Worm (Caenorhabditis elegans) whole organism, young adult: ENCODE data around the gene C09B9.1.

ENCODE experiments used
- K12H6.12 ChIP-seq: fragments of 200-800 bp; sonication (Bioruptor generic); optimal IDR thresholded peaks from 2 replicates; lab custom pipeline; 2018; ENCODE audit warnings: mild to moderate bottlenecking, missing genetic modification characterization, missing compliant biosample characterization
- Y67H2A.10 ChIP-seq: fragments of 200-800 bp; sonication (Bioruptor generic); conservative IDR thresholded peaks from 2 replicates; pipeline ENCODE4 v1.3.6; 2022; ENCODE audit warnings: missing genetic modification reagents, missing genetic modification characterization, missing compliant biosample characterization
- ceh-91 ChIP-seq: fragments of 200-800 bp; sonication (Bioruptor generic); IDR thresholded peaks from 2 replicates; pipeline ENCODE4 v1.3.6; 2022; ENCODE audit warnings: missing genetic modification reagents, missing genetic modification characterization, missing compliant biosample characterization
- dpl-1 ChIP-seq: fragments of 150-350 bp; optimal IDR thresholded peaks from 2 replicates; lab custom pipeline; 2014; ENCODE audit warnings: missing biosample characterization, missing genetic modification reagents, missing genetic modification characterization
- efl-1 ChIP-seq: fragments of 150-350 bp; optimal IDR thresholded peaks from 2 replicates; lab custom pipeline; 2014; ENCODE audit warnings: missing biosample characterization, missing genetic modification reagents, missing genetic modification characterization
- hmg-1.2 ChIP-seq: fragments of 200-800 bp; sonication (Bioruptor generic); IDR thresholded peaks from 2 replicates; pipeline ENCODE4 v1.3.6; 2022; ENCODE audit warnings: missing genetic modification reagents, missing genetic modification characterization, missing compliant biosample characterization
- lin-40 ChIP-seq: sonication (generic microtip); optimal IDR thresholded peaks from 2 replicates; lab custom pipeline; 2016; ENCODE audit warnings: missing genetic modification characterization, mild to moderate bottlenecking, missing compliant biosample characterization, missing genotype, missing genetic modification reagents
- lir-1 ChIP-seq: fragments of 200-800 bp; sonication (Bioruptor generic); conservative IDR thresholded peaks from 2 replicates; pipeline ENCODE4 v1.3.6; 2022; ENCODE audit warnings: missing genetic modification reagents, missing genetic modification characterization, missing compliant biosample characterization
- madf-8 ChIP-seq: fragments of 200-800 bp; sonication (Bioruptor generic); conservative IDR thresholded peaks from 2 replicates; pipeline ENCODE4 v1.3.6; 2022; ENCODE audit warnings: missing genetic modification reagents, missing genetic modification characterization, missing compliant biosample characterization
- mel-28 ChIP-seq: sonication (generic microtip); optimal IDR thresholded peaks from 2 replicates; lab custom pipeline; 2016; ENCODE audit warnings: borderline replicate concordance, mild to moderate bottlenecking, missing genetic modification characterization, missing compliant biosample characterization
- nfya-1 ChIP-seq: sonication (generic microtip); optimal IDR thresholded peaks from 2 replicates; lab custom pipeline; 2017; ENCODE audit warnings: antibody characterized with exemption, missing compliant biosample characterization, missing genetic modification characterization, borderline replicate concordance; ENCODE audit not compliant: insufficient read depth
- tlf-1 ChIP-seq: fragments of 200-800 bp; sonication (Bioruptor generic); optimal IDR thresholded peaks from 2 replicates; lab custom pipeline; 2018; ENCODE audit warnings: mild to moderate bottlenecking, missing genetic modification characterization, missing compliant biosample characterization
- unc-130 ChIP-seq: sonication (generic microtip); optimal IDR thresholded peaks from 2 replicates; lab custom pipeline; 2016; ENCODE audit warnings: missing genetic modification reagents, missing genetic modification characterization, missing compliant biosample characterization
- ztf-22 ChIP-seq: fragments of 200-800 bp; sonication (Bioruptor generic); optimal IDR thresholded peaks from 2 replicates; lab custom pipeline; 2018; ENCODE audit warnings: mild to moderate bottlenecking, missing genetic modification characterization, moderate library complexity, missing compliant biosample characterization

ce11 chrIV:5088814-5089322, 51.3 kb downstream of the C09B9.1 start, which contains the start of gene ivd-1:
- TF ChIP-seq unc-130 (GFP tag; lab: Kevin White, UChicago) = no peak
- no peak for TF ChIP-seq Y67H2A.10 (GFP tag; lab: Robert Waterston, UW)
- no peak for TF ChIP-seq tlf-1 (GFP tag; lab: Kevin White, UChicago)
- no peak for TF ChIP-seq K12H6.12 (tag; lab: Kevin White, UChicago)
- no peak for TF ChIP-seq ztf-22 (GFP tag; lab: Kevin White, UChicago)
- no peak for TF ChIP-seq lin-40
- no peak for TF ChIP-seq efl-1 (GFP tag; lab: Kevin White, UChicago)
- no peak for TF ChIP-seq ceh-91 (GFP tag; lab: Robert Waterston, UW)
- no peak for TF ChIP-seq nfya-1 (tag; lab: Kevin White, UChicago)
- no peak for TF ChIP-seq lir-1 (GFP tag; lab: Robert Waterston, UW)
- TF ChIP-seq hmg-1.2 (GFP tag; lab: Robert Waterston, UW) = no peak
- TF ChIP-seq dpl-1 (GFP tag; lab: Kevin White, UChicago) = no peak
- no peak for TF ChIP-seq madf-8 (GFP tag; lab: Robert Waterston, UW)
- TF ChIP-seq mel-28 (tag; lab: Kevin White, UChicago) = no peak
